Worm (Caenorhabditis elegans): ENCODE measurements around the gene T05A8.8.

DNA sequence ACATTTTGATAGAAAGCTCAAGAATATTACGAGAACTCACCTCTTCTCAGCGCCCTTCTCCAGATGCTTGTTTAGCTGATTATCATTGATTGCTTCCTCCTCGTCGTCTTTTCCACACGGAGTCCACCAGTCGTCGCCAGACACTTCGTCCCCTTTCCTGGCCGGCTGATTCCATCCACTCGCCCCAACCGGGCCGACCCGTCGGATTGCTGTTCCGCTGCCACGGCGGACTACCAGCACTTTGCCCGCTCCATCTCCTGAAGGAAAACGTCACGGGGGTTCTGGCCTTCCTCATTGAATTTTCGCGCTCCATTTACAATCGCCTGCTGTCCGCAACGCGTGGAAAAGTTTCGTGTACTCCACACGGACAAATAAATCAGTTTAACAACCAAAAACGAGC is 46.9 kb downstream of the T05A8.8 start:
- TF ChIP-seq attf-6 (GFP tag; IDR thresholded peaks at IDR 0.05) (no peak), nfya-1 (tag; optimal IDR thresholded peaks at IDR 0.05; ENCODE audit: borderline replicate concordance, insufficient read depth) (no peak), zim-3 (tag; optimal IDR thresholded peaks at IDR 0.05) (no peak), die-1 (tag; optimal IDR thresholded peaks at IDR 0.05) (no peak), F57C9.4 (tag; optimal IDR thresholded peaks at IDR 0.05) (no peak), C17E4.6 (GFP tag; IDR thresholded peaks at IDR 0.05) (no peak), nhr-80 (tag; optimal IDR thresholded peaks at IDR 0.05) (no peak)

Data from whole organism, young adult.